Fruit fly (Drosophila melanogaster) whole organism, embryonic: ENCODE data around the gene CCDC151.

Experiments used
- Asciz ChIP-seq: fragments of 200-800 bp; sonication (Bioruptor generic); optimal IDR thresholded peaks from 2 replicates; lab custom pipeline; 2017; ENCODE audit warnings: missing biosample characterization, mild to moderate bottlenecking, missing genetic modification characterization, missing genetic modification reagents
- CG10147 ChIP-seq: fragments of 200-800 bp; sonication (Bioruptor generic); optimal IDR thresholded peaks from 2 replicates; lab custom pipeline; 2019; ENCODE audit warnings: missing biosample characterization, mild to moderate bottlenecking, missing genetic modification characterization, moderate library complexity
- CG10431 ChIP-seq: fragments of 200-800 bp; sonication (Bioruptor generic); optimal IDR thresholded peaks from 3 replicates; lab custom pipeline; 2018; ENCODE audit warnings: missing biosample characterization, mild to moderate bottlenecking, missing genetic modification characterization
- CG8089 ChIP-seq: fragments of 200-800 bp; sonication (Bioruptor generic); optimal IDR thresholded peaks from 3 replicates; lab custom pipeline; 2016; ENCODE audit warnings: missing biosample characterization, missing genetic modification characterization
- HLH3B ChIP-seq: fragments of 200-800 bp; sonication (Bioruptor generic); IDR thresholded peaks from 2 replicates; pipeline ENCODE4 v1.3.6; 2022; ENCODE audit warnings: missing biosample characterization, missing genetic modification characterization
- Kr ChIP-seq: fragments of 200-800 bp; sonication (Bioruptor generic); optimal IDR thresholded peaks from 2 replicates; lab custom pipeline; 2017; ENCODE audit warnings: missing biosample characterization, mild to moderate bottlenecking, missing genetic modification characterization
- gcm2 ChIP-seq: fragments of 200-800 bp; sonication (Bioruptor generic); optimal IDR thresholded peaks from 2 replicates; lab custom pipeline; 2016; ENCODE audit warnings: missing biosample characterization, missing genetic modification characterization
- gem ChIP-seq: fragments of 200-800 bp; sonication (Bioruptor generic); optimal IDR thresholded peaks from 2 replicates; lab custom pipeline; 2019; ENCODE audit warnings: missing biosample characterization, mild to moderate bottlenecking, missing genetic modification characterization, moderate library complexity
- h ChIP-seq: fragments of >200 bp; optimal IDR thresholded peaks from 2 replicates; lab custom pipeline; 2017
- lilli ChIP-seq: fragments of 200-800 bp; sonication (Bioruptor generic); optimal IDR thresholded peaks from 3 replicates; lab custom pipeline; 2016; ENCODE audit warnings: missing biosample characterization, missing genetic modification characterization
- onecut ChIP-seq: fragments of 200-800 bp; sonication (Bioruptor generic); IDR thresholded peaks from 2 replicates; pipeline ENCODE4 v1.3.6; 2022; ENCODE audit warnings: missing biosample characterization, missing genetic modification characterization

DNA sequence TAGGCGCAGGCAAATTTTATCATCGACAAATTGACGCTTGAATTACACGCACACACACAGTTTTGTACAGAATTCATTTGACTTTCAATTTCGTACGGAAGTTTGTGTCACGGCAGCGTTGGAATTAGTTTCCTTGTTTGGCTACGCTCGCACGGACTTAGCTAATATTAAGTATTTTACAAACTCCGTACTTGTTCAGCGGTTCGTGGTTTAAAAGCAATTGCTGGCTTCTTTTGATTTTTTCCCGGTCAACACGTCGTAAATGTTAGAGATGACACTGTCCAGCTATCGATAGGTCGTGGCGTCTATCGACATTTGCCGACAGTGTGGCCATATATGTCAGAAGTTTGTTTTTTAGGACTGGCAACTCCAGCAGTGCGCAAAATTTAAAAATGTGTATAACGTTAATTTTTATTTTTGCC is 47.9 kb upstream of the CCDC151 start, which contains the start of gene CycA:
- TF ChIP-seq CG8089 (GFP tag; lab: Kevin White, UChicago) (no peak), HLH3B (GFP tag; lab: Robert Waterston, UW) (no peak), CG10147 (no peak), lilli (GFP tag; lab: Kevin White, UChicago) (peak; percentile 0), CG10431 (GFP tag; lab: Kevin White, UChicago) (no peak), gem (tag; lab: Kevin White, UChicago) (no peak), onecut (GFP tag; lab: Robert Waterston, UW) (no peak), gcm2 (no peak), Kr (no peak), Asciz (GFP tag; lab: Kevin White, UChicago) (no peak), h (lab: Kevin White, UChicago) (no peak)
